Fruit fly (Drosophila melanogaster) whole organism, wandering third instar larva: Measurements from ENCODE around the gene CG11629.

Experiments
- Hr83 ChIP-seq: fragments of 200-300 bp; sonication (Bioruptor generic); optimal IDR thresholded peaks from 2 replicates; lab custom pipeline; 2016; ENCODE audit warnings: missing biosample characterization, mild to moderate bottlenecking, missing genetic modification characterization, moderate library complexity; ENCODE audit not compliant: poor library complexity, severe bottlenecking
- Jra ChIP-seq: sonication (Bioruptor generic); optimal IDR thresholded peaks from 2 replicates; lab custom pipeline; 2016; ENCODE audit warnings: missing biosample characterization, missing genetic modification characterization
- br ChIP-seq: fragments of 200-800 bp; sonication (Bioruptor generic); optimal IDR thresholded peaks from 2 replicates; lab custom pipeline; 2016; ENCODE audit warnings: missing biosample characterization, missing genetic modification characterization
- dl ChIP-seq, 2 experiments: fragments of 175-275, 200-275 bp in 1 of 2; fragments of 200-275 bp in 1 of 2; sonication (Bioruptor generic); optimal IDR thresholded peaks; lab custom pipeline; 2018; ENCODE audit warnings: mild to moderate bottlenecking in 2 of 2, missing biosample characterization in 2 of 2, missing genetic modification characterization in 2 of 2, moderate library complexity in 2 of 2; ENCODE audit not compliant: partially characterized antibody in 2 of 2, insufficient read depth in 1 of 2
- sv ChIP-seq: fragments of 200-800 bp; sonication (Bioruptor generic); optimal IDR thresholded peaks from 3 replicates; lab custom pipeline; 2016; ENCODE audit warnings: missing biosample characterization, missing genetic modification characterization
- usp ChIP-seq: fragments of >200 bp; optimal IDR thresholded peaks from 2 replicates; lab custom pipeline; 2017; ENCODE audit warnings: missing biosample characterization, missing genetic modification characterization
- woc ChIP-seq: sonication (Bioruptor generic); optimal IDR thresholded peaks from 2 replicates; lab custom pipeline; 2016; ENCODE audit warnings: missing biosample characterization, mild to moderate bottlenecking, missing genetic modification characterization

DNA sequence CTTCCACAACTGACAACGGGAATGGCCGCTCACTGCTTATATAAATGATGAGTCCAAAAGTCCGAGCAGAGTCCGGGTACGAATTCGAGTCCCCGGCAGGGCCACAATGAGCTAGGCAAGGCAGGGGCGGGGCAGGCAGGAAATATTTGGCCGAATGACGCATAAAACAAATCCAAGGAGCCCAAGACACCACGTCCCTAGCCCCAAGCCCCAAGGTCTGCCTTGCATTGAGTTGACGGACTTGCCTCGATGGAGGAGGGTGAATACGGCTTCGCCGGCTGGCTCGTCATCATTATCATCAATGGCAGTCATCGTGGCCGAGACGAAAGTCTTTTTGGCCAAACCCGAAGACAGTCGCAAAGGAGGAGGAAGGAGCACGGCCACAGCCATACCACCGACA is 26.4 kb downstream of the CG11629 start:
- no peak for TF ChIP-seq woc (GFP tag; lab: Kevin White, UChicago)
- no peak for TF ChIP-seq Jra
- TF ChIP-seq Hr83 (GFP tag; lab: Kevin White, UChicago), result no peak
- no peak for TF ChIP-seq usp (GFP tag; lab: Kevin White, UChicago)
- no peak for TF ChIP-seq br (GFP tag; lab: Kevin White, UChicago)
- no peak for TF ChIP-seq sv (GFP tag; lab: Kevin White, UChicago)
- TF ChIP-seq dl (GFP tag; optimal IDR thresholded peaks at IDR 0.05; lab: Kevin White, UChicago; ENCODE audit: insufficient read depth in 1 of 2, partially characterized antibody in 2 of 2), result no peak
